Fruit fly (Drosophila melanogaster) whole organism, prepupa: Measurements from ENCODE around the gene CG32428.
A peak's percentile ranks its signal among the peaks of the same experiment; 100 is the strongest.

ENCODE experiments used
- CG10631 ChIP-seq: fragments of 200-800 bp; sonication (Bioruptor generic); optimal IDR thresholded peaks from 2 replicates; lab custom pipeline; 2016; ENCODE audit warnings: missing biosample characterization, missing genetic modification characterization
- CG10669 ChIP-seq: fragments of 200-800 bp; sonication (Bioruptor generic); optimal IDR thresholded peaks from 3 replicates; lab custom pipeline; 2018; ENCODE audit warnings: missing biosample characterization, mild to moderate bottlenecking, missing genetic modification characterization, moderate library complexity
- CG11294 ChIP-seq: fragments of 200-800 bp; sonication (Bioruptor generic); IDR thresholded peaks from 2 replicates; pipeline ENCODE4 v1.3.6; 2022; ENCODE audit warnings: missing biosample characterization, missing genetic modification characterization
- CG11762 ChIP-seq: fragments of 200-800 bp; sonication (Bioruptor generic); optimal IDR thresholded peaks from 3 replicates; lab custom pipeline; 2016; ENCODE audit warnings: missing biosample characterization, missing genetic modification characterization; ENCODE audit not compliant: insufficient read depth
- CG15336 ChIP-seq: fragments of 200-800 bp; sonication (Bioruptor generic); IDR thresholded peaks from 2 replicates; pipeline ENCODE4 v1.3.6; 2022; ENCODE audit warnings: missing biosample characterization, missing genetic modification characterization
- CG1621 ChIP-seq: fragments of 200-800 bp; sonication (Bioruptor generic); optimal IDR thresholded peaks from 3 replicates; lab custom pipeline; 2018; ENCODE audit warnings: missing biosample characterization, mild to moderate bottlenecking, missing genetic modification characterization
- CG16779 ChIP-seq: fragments of 200-800 bp; sonication (Bioruptor generic); optimal IDR thresholded peaks from 3 replicates; lab custom pipeline; 2017; ENCODE audit warnings: missing biosample characterization, mild to moderate bottlenecking, missing genetic modification characterization
- CG31627 ChIP-seq: fragments of 200-800 bp; sonication (Bioruptor generic); optimal IDR thresholded peaks from 3 replicates; lab custom pipeline; 2016; ENCODE audit warnings: missing biosample characterization, missing genetic modification characterization
- CG32006 ChIP-seq: fragments of 200-800 bp; sonication (Bioruptor generic); optimal IDR thresholded peaks from 3 replicates; lab custom pipeline; 2017; ENCODE audit warnings: missing biosample characterization, mild to moderate bottlenecking, missing genetic modification characterization
- CG34406 ChIP-seq: fragments of 200-800 bp; sonication (Bioruptor generic); optimal IDR thresholded peaks from 3 replicates; lab custom pipeline; 2016; ENCODE audit warnings: missing biosample characterization, missing genetic modification characterization
- CG3919 ChIP-seq: fragments of 200-800 bp; sonication (Bioruptor generic); optimal IDR thresholded peaks from 3 replicates; lab custom pipeline; 2016; ENCODE audit warnings: missing biosample characterization, missing genetic modification characterization
- CG4318 ChIP-seq: fragments of 200-800 bp; sonication (Bioruptor generic); optimal IDR thresholded peaks from 3 replicates; lab custom pipeline; 2017; ENCODE audit warnings: missing biosample characterization, mild to moderate bottlenecking, missing genetic modification characterization
- CG6163 ChIP-seq: fragments of 200-800 bp; sonication (Bioruptor generic); IDR thresholded peaks from 3 replicates; pipeline ENCODE4 v1.3.6; 2022; ENCODE audit warnings: missing biosample characterization, missing genetic modification characterization
- CG6276 ChIP-seq: fragments of 200-800 bp; sonication (Bioruptor generic); optimal IDR thresholded peaks from 2 replicates; lab custom pipeline; 2017; ENCODE audit warnings: missing biosample characterization, mild to moderate bottlenecking, missing genetic modification characterization
- CG6808 ChIP-seq: fragments of 200-800 bp; sonication (Bioruptor generic); optimal IDR thresholded peaks from 3 replicates; lab custom pipeline; 2017; ENCODE audit warnings: missing biosample characterization, missing genetic modification characterization, mild to moderate bottlenecking, moderate library complexity, missing genetic modification reagents
- CG6854 ChIP-seq: fragments of 200-800 bp; sonication (Bioruptor generic); optimal IDR thresholded peaks from 2 replicates; lab custom pipeline; 2017; ENCODE audit warnings: missing biosample characterization, mild to moderate bottlenecking, missing genetic modification characterization
- CG7368 ChIP-seq: fragments of 200-800 bp; sonication (Bioruptor generic); optimal IDR thresholded peaks from 3 replicates; lab custom pipeline; 2016; ENCODE audit warnings: missing biosample characterization, missing genetic modification characterization
- CG8319 ChIP-seq: fragments of 200-800 bp; sonication (Bioruptor generic); optimal IDR thresholded peaks from 3 replicates; lab custom pipeline; 2016; ENCODE audit warnings: missing biosample characterization, missing genetic modification characterization
- CG9139 ChIP-seq: fragments of 200-800 bp; sonication (Bioruptor generic); optimal IDR thresholded peaks from 3 replicates; lab custom pipeline; 2017; ENCODE audit warnings: missing biosample characterization, mild to moderate bottlenecking, missing genetic modification characterization
- Eip75B ChIP-seq: fragments of 200-800 bp; sonication (Bioruptor generic); optimal IDR thresholded peaks from 3 replicates; lab custom pipeline; 2016; ENCODE audit warnings: missing biosample characterization, missing genetic modification characterization
- Eip93F ChIP-seq: fragments of 200-800 bp; sonication (Bioruptor generic); optimal IDR thresholded peaks from 2 replicates; lab custom pipeline; 2016; ENCODE audit warnings: missing biosample characterization, mild to moderate bottlenecking, missing genetic modification characterization
- Ets21C ChIP-seq: fragments of 200-800 bp; sonication (Bioruptor generic); optimal IDR thresholded peaks from 3 replicates; lab custom pipeline; 2016; ENCODE audit warnings: missing biosample characterization, missing genetic modification characterization
- Ets96B ChIP-seq: fragments of 200-800 bp; optimal IDR thresholded peaks from 2 replicates; lab custom pipeline; 2019; ENCODE audit warnings: missing biosample characterization, mild to moderate bottlenecking, missing genetic modification characterization, moderate library complexity
- Gug ChIP-seq: fragments of 200-800 bp; sonication (Bioruptor generic); IDR thresholded peaks from 2 replicates; pipeline ENCODE4 v1.3.6; 2022; ENCODE audit warnings: missing biosample characterization, missing genetic modification characterization
- Hr38 ChIP-seq: sonication (Bioruptor generic); optimal IDR thresholded peaks from 2 replicates; lab custom pipeline; 2016; ENCODE audit warnings: missing biosample characterization, missing genetic modification characterization
- Hr39 ChIP-seq: fragments of 200-800 bp; sonication (Bioruptor generic); optimal IDR thresholded peaks from 2 replicates; lab custom pipeline; 2016; ENCODE audit warnings: missing biosample characterization, missing genetic modification characterization
- Hr4 ChIP-seq: fragments of 200-800 bp; sonication (Bioruptor generic); optimal IDR thresholded peaks from 3 replicates; lab custom pipeline; 2016; ENCODE audit warnings: missing biosample characterization, missing genetic modification characterization
- Lpt ChIP-seq: fragments of 200-800 bp; sonication (Bioruptor generic); optimal IDR thresholded peaks from 3 replicates; lab custom pipeline; 2016; ENCODE audit warnings: missing biosample characterization, missing genetic modification characterization
- Met ChIP-seq: fragments of 200-800 bp; sonication (Bioruptor generic); optimal IDR thresholded peaks from 3 replicates; lab custom pipeline; 2016; ENCODE audit warnings: missing biosample characterization, missing genetic modification characterization
- OdsH ChIP-seq: fragments of 200-800 bp; sonication (Bioruptor generic); optimal IDR thresholded peaks from 3 replicates; lab custom pipeline; 2016; ENCODE audit warnings: missing biosample characterization, missing genetic modification characterization
- Sox14 ChIP-seq: fragments of 200-800 bp; sonication (Bioruptor generic); optimal IDR thresholded peaks from 3 replicates; lab custom pipeline; 2016; ENCODE audit warnings: missing biosample characterization, missing genetic modification characterization
- Sox15 ChIP-seq: fragments of 200-800 bp; sonication (Bioruptor generic); optimal IDR thresholded peaks from 3 replicates; lab custom pipeline; 2016; ENCODE audit warnings: missing biosample characterization, missing genetic modification characterization
- acj6 ChIP-seq: fragments of 200-800 bp; sonication (Bioruptor generic); optimal IDR thresholded peaks from 3 replicates; lab custom pipeline; 2016; ENCODE audit warnings: missing biosample characterization, missing genetic modification characterization
- cyc ChIP-seq: fragments of 200-800 bp; sonication (Bioruptor generic); optimal IDR thresholded peaks from 3 replicates; lab custom pipeline; 2016; ENCODE audit warnings: missing biosample characterization, missing genetic modification characterization
- dac ChIP-seq: fragments of 200-800 bp; sonication (Bioruptor generic); optimal IDR thresholded peaks from 2 replicates; lab custom pipeline; 2017; ENCODE audit warnings: missing biosample characterization, mild to moderate bottlenecking, missing genetic modification characterization
- eg ChIP-seq: fragments of 200-800 bp; sonication (Bioruptor generic); IDR thresholded peaks from 3 replicates; pipeline ENCODE4 v1.3.6; 2022; ENCODE audit warnings: missing biosample characterization, missing genetic modification characterization
- esn ChIP-seq: fragments of 200-800 bp; sonication (Bioruptor generic); optimal IDR thresholded peaks from 2 replicates; lab custom pipeline; 2016; ENCODE audit warnings: missing biosample characterization, mild to moderate bottlenecking, missing genetic modification characterization, moderate library complexity
- fd85E ChIP-seq: fragments of 200-800 bp; sonication (Bioruptor generic); optimal IDR thresholded peaks from 3 replicates; lab custom pipeline; 2016; ENCODE audit warnings: missing biosample characterization, missing genetic modification characterization
- fkh ChIP-seq: fragments of 200-800 bp; sonication (Bioruptor generic); optimal IDR thresholded peaks from 3 replicates; lab custom pipeline; 2017; ENCODE audit warnings: missing biosample characterization, mild to moderate bottlenecking, missing genetic modification characterization, moderate library complexity
- net ChIP-seq: fragments of 200-800 bp; sonication (Bioruptor generic); optimal IDR thresholded peaks from 3 replicates; lab custom pipeline; 2016; ENCODE audit warnings: missing biosample characterization, missing genetic modification characterization
- pdm3 ChIP-seq: fragments of 200-800 bp; sonication (Bioruptor generic); optimal IDR thresholded peaks from 3 replicates; lab custom pipeline; 2016; ENCODE audit warnings: missing biosample characterization, missing genetic modification characterization
- salr ChIP-seq, 2 experiments: fragments of 200-800 bp; sonication (Bioruptor generic); optimal IDR thresholded peaks; 3 replicates each; lab custom pipeline; 2016 to 2018; ENCODE audit warnings: missing biosample characterization in 2 of 2, missing genetic modification characterization in 2 of 2, mild to moderate bottlenecking in 1 of 2
- spab ChIP-seq: fragments of 200-800 bp; sonication (Bioruptor generic); optimal IDR thresholded peaks from 2 replicates; lab custom pipeline; 2017; ENCODE audit warnings: missing biosample characterization, mild to moderate bottlenecking, missing genetic modification characterization, missing genetic modification reagents
- ss ChIP-seq, 2 experiments: fragments of 200-800 bp; sonication (Bioruptor generic); optimal IDR thresholded peaks; 2 replicates in 1 of 2; 3 replicates in 1 of 2; lab custom pipeline; 2017 to 2018; ENCODE audit warnings: mild to moderate bottlenecking in 2 of 2, missing biosample characterization in 2 of 2, missing genetic modification characterization in 2 of 2, moderate library complexity in 1 of 2
- svp ChIP-seq: fragments of 200-800 bp; sonication (Bioruptor generic); peaks from one replicate; lab custom pipeline; 2016; ENCODE audit warnings: missing biosample characterization, missing genetic modification characterization
- topi ChIP-seq: fragments of 200-800 bp; sonication (Bioruptor generic); optimal IDR thresholded peaks from 3 replicates; lab custom pipeline; 2016; ENCODE audit warnings: missing biosample characterization, missing genetic modification characterization
- vri ChIP-seq: fragments of 200-800 bp; sonication (Bioruptor generic); optimal IDR thresholded peaks from 3 replicates; lab custom pipeline; 2016; ENCODE audit warnings: missing biosample characterization, mild to moderate bottlenecking, missing genetic modification characterization

Gene CG32428

dm6 chr3L:20471499-20472313 lies 1.8 kb downstream of the CG32428 start (continued):
- TF ChIP-seq OdsH (GFP tag; lab: Kevin White, UChicago) (peak; percentile 1), CG10669 (GFP tag; lab: Kevin White, UChicago) (peak; percentile 16), Gug (no peak), cyc (GFP tag; lab: Kevin White, UChicago) (no peak), esn (peak; percentile 10), CG32006 (peak; percentile 22), CG6808 (GFP tag; lab: Kevin White, UChicago) (no peak), vri (GFP tag; lab: Kevin White, UChicago) (no peak), CG3919 (peak; percentile 35), svp (GFP tag; lab: Kevin White, UChicago) (peak; percentile 98)

dm6 chr3L:20470991-20471498 lies 2.5 kb downstream of the CG32428 start:
- TF ChIP-seq topi (GFP tag; lab: Kevin White, UChicago) (no peak), eg (GFP tag; lab: Robert Waterston, UW) (peak; percentile 82), Eip75B (GFP tag; lab: Kevin White, UChicago) (no peak), CG3919 (peak; percentile 47), CG1621 (no peak), Met (GFP tag; lab: Kevin White, UChicago) (no peak), Hr39 (GFP tag; lab: Kevin White, UChicago) (no peak), CG15336 (GFP tag; lab: Robert Waterston, UW) (peak; percentile 76), CG32006 (peak; percentile 68), CG6163 (GFP tag; lab: Robert Waterston, UW) (peak; percentile 81), CG6276 (peak; percentile 50), CG8319 (no peak), Eip93F (GFP tag; lab: Kevin White, UChicago) (no peak), fd85E (GFP tag; lab: Kevin White, UChicago) (no peak), CG16779 (no peak), cyc (GFP tag; lab: Kevin White, UChicago) (no peak), CG6808 (GFP tag; lab: Kevin White, UChicago) (no peak), spab (GFP tag; lab: Kevin White, UChicago) (no peak), net (GFP tag; lab: Kevin White, UChicago) (peak; percentile 47), CG11294 (GFP tag; lab: Robert Waterston, UW) (peak; percentile 49; the same call in 1 of the 2 replicates), fkh (GFP tag; lab: Kevin White, UChicago) (no peak), Sox15 (GFP tag; lab: Kevin White, UChicago) (no peak), CG34406 (GFP tag; lab: Kevin White, UChicago) (no peak), salr (GFP tag; optimal IDR thresholded peaks at IDR 0.05; lab: Kevin White, UChicago) (peak in 1 of 2 experiments; percentile 42), dac (peak; percentile 12), CG9139 (no peak), CG10631 (GFP tag; lab: Kevin White, UChicago) (no peak), Hr4 (GFP tag; lab: Kevin White, UChicago) (no peak), acj6 (GFP tag; lab: Kevin White, UChicago) (peak; percentile 8), esn (no peak), CG31627 (GFP tag; lab: Kevin White, UChicago) (no peak), CG6854 (GFP tag; lab: Kevin White, UChicago) (no peak), Hr38 (GFP tag; lab: Kevin White, UChicago) (no peak), CG10669 (GFP tag; lab: Kevin White, UChicago) (peak; percentile 38), Lpt (peak; percentile 1), ss (GFP tag; optimal IDR thresholded peaks at IDR 0.05; lab: Kevin White, UChicago) (no peak), Ets96B (tag; lab: Kevin White, UChicago) (no peak), Ets21C (GFP tag; lab: Kevin White, UChicago) (no peak), CG11762 (no peak), pdm3 (GFP tag; lab: Kevin White, UChicago) (no peak), CG4318 (peak; percentile 6), CG7368 (GFP tag; lab: Kevin White, UChicago) (peak; percentile 22), OdsH (GFP tag; lab: Kevin White, UChicago) (peak; percentile 39), Sox14 (GFP tag; lab: Kevin White, UChicago) (no peak)
